Fruit fly (Drosophila melanogaster) whole organism, wandering third instar larva: ENCODE results near the gene CG13893.

Experiments
- CG32264 ChIP-seq: fragments of 200-800 bp; sonication (Bioruptor generic); optimal IDR thresholded peaks from 2 replicates; lab custom pipeline; 2016; ENCODE audit warnings: missing biosample characterization, missing genetic modification characterization
- CrebA ChIP-seq: fragments of 200-800 bp; sonication (Bioruptor generic); optimal IDR thresholded peaks from 2 replicates; lab custom pipeline; 2016; ENCODE audit warnings: missing biosample characterization, mild to moderate bottlenecking, missing genetic modification characterization, borderline replicate concordance
- Myc ChIP-seq: fragments of >200 bp; optimal IDR thresholded peaks from 2 replicates; lab custom pipeline; 2017
- OdsH ChIP-seq: fragments of 200-800 bp; sonication (Bioruptor generic); optimal IDR thresholded peaks from 2 replicates; lab custom pipeline; 2016; ENCODE audit warnings: missing biosample characterization, mild to moderate bottlenecking, missing genetic modification characterization
- Sp1 ChIP-seq: fragments of 200-800 bp; sonication (Bioruptor generic); optimal IDR thresholded peaks from 3 replicates; lab custom pipeline; 2019; ENCODE audit warnings: missing biosample characterization, mild to moderate bottlenecking, missing genetic modification characterization, moderate library complexity
- brk ChIP-seq: fragments of 200-800 bp; sonication (Bioruptor generic); optimal IDR thresholded peaks from 2 replicates; lab custom pipeline; 2016; ENCODE audit warnings: missing biosample characterization, mild to moderate bottlenecking, missing genetic modification characterization
- fru ChIP-seq: fragments of 200-800 bp; sonication (Bioruptor generic); optimal IDR thresholded peaks from 3 replicates; lab custom pipeline; 2016; ENCODE audit warnings: missing biosample characterization, mild to moderate bottlenecking, missing genetic modification characterization
- h ChIP-seq: fragments of 200-800 bp; sonication (Bioruptor generic); optimal IDR thresholded peaks from 3 replicates; lab custom pipeline; 2016; ENCODE audit warnings: missing biosample characterization, mild to moderate bottlenecking, missing genetic modification characterization
- psq ChIP-seq: fragments of 200-800 bp; sonication (Bioruptor generic); optimal IDR thresholded peaks from 3 replicates; lab custom pipeline; 2017; ENCODE audit warnings: missing biosample characterization, mild to moderate bottlenecking, missing genetic modification characterization, moderate library complexity
- tai ChIP-seq: sonication (Bioruptor generic); optimal IDR thresholded peaks from 2 replicates; lab custom pipeline; 2016; ENCODE audit warnings: missing biosample characterization, missing genetic modification characterization
- usp ChIP-seq: fragments of >200 bp; optimal IDR thresholded peaks from 2 replicates; lab custom pipeline; 2017; ENCODE audit warnings: missing biosample characterization, missing genetic modification characterization

- TF ChIP-seq tai, result no peak
- TF ChIP-seq h, result peak; percentile 51
- no peak for TF ChIP-seq Myc (lab: Kevin White, UChicago)
- TF ChIP-seq CG32264 (GFP tag; lab: Kevin White, UChicago), result no peak
- peak; percentile 8 for TF ChIP-seq Sp1
- TF ChIP-seq usp (GFP tag; lab: Kevin White, UChicago), result no peak
- TF ChIP-seq psq (GFP tag; lab: Kevin White, UChicago), result peak; percentile 31
- peak; percentile 41 for TF ChIP-seq fru (GFP tag; lab: Kevin White, UChicago)
- TF ChIP-seq OdsH (GFP tag; lab: Kevin White, UChicago), result peak; percentile 20
- no peak for TF ChIP-seq brk (GFP tag; lab: Kevin White, UChicago)
- TF ChIP-seq CrebA (GFP tag; lab: Kevin White, UChicago), result no peak
Measured at dm6 chr3L:557294-557693, 46.5 kb downstream of the CG13893 start.
